Fruit fly (Drosophila melanogaster) whole organism, adult: ENCODE results near the gene dlt.

Experiments
- CG11617 ChIP-seq: fragments of 200-800 bp; sonication (Bioruptor generic); optimal IDR thresholded peaks from 2 replicates; lab custom pipeline; 2017; ENCODE audit warnings: mild to moderate bottlenecking, missing biosample characterization, missing genetic modification reagents, missing genetic modification characterization
- CG14711 ChIP-seq: fragments of 200-800 bp; sonication (Bioruptor generic); optimal IDR thresholded peaks from 2 replicates; lab custom pipeline; 2018; ENCODE audit warnings: missing biosample characterization, mild to moderate bottlenecking, missing genetic modification characterization, moderate library complexity
- CG1620 ChIP-seq: fragments of 200-800 bp; sonication (Bioruptor generic); optimal IDR thresholded peaks from 2 replicates; lab custom pipeline; 2016; ENCODE audit warnings: missing biosample characterization, missing genetic modification characterization
- CG7045 ChIP-seq: fragments of 200-800 bp; sonication (Bioruptor generic); optimal IDR thresholded peaks from 2 replicates; lab custom pipeline; 2017; ENCODE audit warnings: missing biosample characterization, mild to moderate bottlenecking, missing genetic modification characterization
- Clk ChIP-seq: fragments of 200-800 bp; sonication (Bioruptor generic); optimal IDR thresholded peaks from 2 replicates; lab custom pipeline; 2017; ENCODE audit warnings: missing biosample characterization, missing genetic modification characterization
- Hr96 ChIP-seq: fragments of 200-800 bp; sonication (Bioruptor generic); optimal IDR thresholded peaks from 2 replicates; lab custom pipeline; 2016; ENCODE audit warnings: missing biosample characterization, missing genetic modification characterization
- pad ChIP-seq: fragments of 200-800 bp; sonication (Bioruptor generic); optimal IDR thresholded peaks from 3 replicates; lab custom pipeline; 2017; ENCODE audit warnings: missing biosample characterization, missing genetic modification characterization, mild to moderate bottlenecking, moderate library complexity, missing genetic modification reagents

DNA sequence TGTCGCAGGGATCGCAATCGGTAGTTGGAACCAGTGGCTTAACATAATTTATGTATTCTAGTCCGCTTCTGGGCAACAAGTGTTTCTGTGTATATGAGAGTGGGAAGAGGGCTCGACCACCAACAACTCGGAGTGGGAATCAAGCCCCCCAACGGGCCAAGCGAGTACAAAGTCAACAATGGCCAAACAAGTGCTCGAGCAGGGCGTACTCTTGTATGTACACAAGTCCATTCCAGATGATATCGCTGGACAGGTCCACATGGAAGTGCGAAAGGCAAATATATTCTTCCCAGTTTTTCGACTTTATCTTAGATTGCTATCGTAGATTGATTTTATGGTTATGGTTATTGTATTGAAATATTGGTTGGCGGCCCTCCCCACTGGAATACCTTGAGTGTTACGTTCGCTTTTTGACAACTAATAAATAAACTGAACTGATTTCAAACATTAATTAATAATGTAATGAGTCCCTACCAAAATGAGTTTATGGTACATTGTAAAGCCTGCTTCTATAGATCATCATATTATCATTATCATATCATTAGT lies 52.5 kb downstream of the dlt start:
- TF ChIP-seq CG14711 (tag; lab: Kevin White, UChicago) (no peak), Clk (no peak), Hr96 (no peak), pad (GFP tag; lab: Kevin White, UChicago) (no peak), CG11617 (GFP tag; lab: Kevin White, UChicago) (no peak), CG7045 (GFP tag; lab: Kevin White, UChicago) (peak; percentile 3), CG1620 (GFP tag; lab: Kevin White, UChicago) (no peak)
